Worm (Caenorhabditis elegans): ENCODE results near the gene kcc-1.
"Not testable (repeated sequence)": the region's sequence is repeated elsewhere in the genome, so short reads cannot be mapped to it uniquely, and the experiment has no call there.

- not testable (repeated sequence) for TF ChIP-seq pha-4 (GFP tag; IDR thresholded peaks at IDR 0.05); pha-4 (tag; optimal IDR thresholded peaks at IDR 0.05); nhr-77 (tag; optimal IDR thresholded peaks at IDR 0.05); nhr-76 (tag; optimal IDR thresholded peaks at IDR 0.05); D1046.2 (GFP tag; IDR thresholded peaks at IDR 0.05); mdl-1 (tag; optimal IDR thresholded peaks at IDR 0.05); tag-97 (GFP tag; IDR thresholded peaks at IDR 0.05); lir-3 (tag; optimal IDR thresholded peaks at IDR 0.05); nhr-11 (tag; optimal IDR thresholded peaks at IDR 0.05); snpc-4 (tag; optimal IDR thresholded peaks at IDR 0.05)
These were observed 48.6 kb downstream of the kcc-1 start, which contains the start of gene C06E4.5 for ce11 chrIV:7254690-7255089.

All from whole organism, L4 larva.